Fruit fly (Drosophila melanogaster): Measurements from ENCODE around the gene mud.

The mud gene

dm6 chrX:14214505-14215449 lies 32.8 kb upstream of the mud start (continued):
- TF ChIP-seq schlank (tag; optimal IDR thresholded peaks at IDR 0.05) (no peak), CG12071 (GFP tag; optimal IDR thresholded peaks at IDR 0.05) (no peak), Hmr (GFP tag; optimal IDR thresholded peaks at IDR 0.05) (peak; percentile 70), Adf1 (GFP tag; IDR thresholded peaks at IDR 0.05) (no peak), ac (GFP tag; optimal IDR thresholded peaks at IDR 0.05) (no peak), CG6272 (GFP tag; IDR thresholded peaks at IDR 0.05) (no peak), Dek (tag; optimal IDR thresholded peaks at IDR 0.05) (peak; percentile 42), HLHmδ (GFP tag; optimal IDR thresholded peaks at IDR 0.05) (no peak), twi (tag; optimal IDR thresholded peaks at IDR 0.05) (no peak), Six4 (GFP tag; optimal IDR thresholded peaks at IDR 0.05) (no peak), CG33213 (GFP tag; optimal IDR thresholded peaks at IDR 0.05) (no peak), Dip3 (GFP tag; optimal IDR thresholded peaks at IDR 0.05) (no peak), pzg (GFP tag; optimal IDR thresholded peaks at IDR 0.05) (no peak), CG5953 (GFP tag; IDR thresholded peaks at IDR 0.05) (no peak), CG13775 (GFP tag; optimal IDR thresholded peaks at IDR 0.05) (peak; percentile 49), CG10366 (GFP tag; IDR thresholded peaks at IDR 0.05) (peak; percentile 16; the same call in 1 of the 2 replicates), Fer2 (tag; optimal IDR thresholded peaks at IDR 0.05) (no peak), CG6765 (GFP tag; optimal IDR thresholded peaks at IDR 0.05) (peak; percentile 50), CG8290 (GFP tag; optimal IDR thresholded peaks at IDR 0.05) (no peak), CG8290 (tag; optimal IDR thresholded peaks at IDR 0.05) (no peak), trh (GFP tag; optimal IDR thresholded peaks at IDR 0.05) (no peak), CG7839 (tag; optimal IDR thresholded peaks at IDR 0.05) (peak; percentile 71), CG8478 (optimal IDR thresholded peaks at IDR 0.05) (no peak), CG3407 (GFP tag; optimal IDR thresholded peaks at IDR 0.05) (no peak), tll (GFP tag; optimal IDR thresholded peaks at IDR 0.05) (no peak), corto (GFP tag; optimal IDR thresholded peaks at IDR 0.05) (no peak), tin (GFP tag; optimal IDR thresholded peaks at IDR 0.05) (peak; percentile 6), danr (GFP tag; IDR thresholded peaks at IDR 0.05) (no peak), D (optimal IDR thresholded peaks at IDR 0.05) (no peak), D (GFP tag; optimal IDR thresholded peaks at IDR 0.05) (no peak), fd102C (GFP tag; optimal IDR thresholded peaks at IDR 0.05) (no peak), sqz (GFP tag; optimal IDR thresholded peaks at IDR 0.05) (no peak), Hr39 (optimal IDR thresholded peaks at IDR 0.05) (no peak), CG15514 (GFP tag; optimal IDR thresholded peaks at IDR 0.05) (peak; percentile 19), E2f2 (GFP tag; IDR thresholded peaks at IDR 0.05) (peak; percentile 29; the same call in 1 of the 2 replicates), CoRest (tag; optimal IDR thresholded peaks at IDR 0.05) (peak; percentile 48), Dfd (GFP tag; optimal IDR thresholded peaks at IDR 0.05) (no peak), E2f1 (GFP tag; IDR thresholded peaks at IDR 0.05) (0 out of 2 replicates have a peak, but pooled peaks have one; percentile 23), nerfin-1 (tag; optimal IDR thresholded peaks at IDR 0.05) (no peak), CG1647 (GFP tag; optimal IDR thresholded peaks at IDR 0.05) (no peak), CG10274 (GFP tag; optimal IDR thresholded peaks at IDR 0.05) (peak; percentile 46), tap (tag; optimal IDR thresholded peaks at IDR 0.05) (peak; percentile 13), CG2202 (tag; optimal IDR thresholded peaks at IDR 0.05) (no peak), mld (GFP tag; IDR thresholded peaks at IDR 0.05; ENCODE audit: partially characterized antibody) (no peak), gcm2 (GFP tag; optimal IDR thresholded peaks at IDR 0.05) (no peak), CG3838 (GFP tag; optimal IDR thresholded peaks at IDR 0.05) (no peak), CG6689 (GFP tag; IDR thresholded peaks at IDR 0.05) (peak; percentile 49), CG8924 (tag; optimal IDR thresholded peaks at IDR 0.05) (peak; percentile 37), maf-S (GFP tag; optimal IDR thresholded peaks at IDR 0.05) (no peak), Spps (tag; optimal IDR thresholded peaks at IDR 0.05) (no peak)

Measured in whole organism, embryonic.